Worm (Caenorhabditis elegans) whole organism, L2 larva: ENCODE results near the gene dnj-25.

ENCODE experiments used
- C34F6.9 ChIP-seq: fragments of 150-350 bp; optimal IDR thresholded peaks from 2 replicates; lab custom pipeline; 2014; ENCODE audit warnings: missing biosample characterization, missing genetic modification characterization
- F13H6.1 ChIP-seq: sonication (generic microtip); optimal IDR thresholded peaks from 2 replicates; lab custom pipeline; 2016; ENCODE audit warnings: missing genetic modification characterization, missing compliant biosample characterization
- Y55F3AM.14 ChIP-seq: fragments of 200-800 bp; sonication (Bioruptor generic); optimal IDR thresholded peaks from 2 replicates; lab custom pipeline; 2018; ENCODE audit warnings: mild to moderate bottlenecking, missing genetic modification characterization, missing compliant biosample characterization
- alr-1 ChIP-seq: fragments of 150-350 bp; optimal IDR thresholded peaks from 2 replicates; lab custom pipeline; 2014; ENCODE audit warnings: missing biosample characterization, missing genetic modification characterization
- ama-1 ChIP-seq: fragments of 150-350 bp; optimal IDR thresholded peaks from 2 replicates; lab custom pipeline; 2018; ENCODE audit warnings: inconsistent platforms
- blmp-1 ChIP-seq: sonication (generic microtip); optimal IDR thresholded peaks from 2 replicates; lab custom pipeline; 2017; ENCODE audit warnings: missing genetic modification characterization, mild to moderate bottlenecking, missing compliant biosample characterization, antibody characterized with exemption, moderate library complexity; ENCODE audit not compliant: insufficient read depth
- ceh-16 ChIP-seq: fragments of 150-350 bp; optimal IDR thresholded peaks from 2 replicates; lab custom pipeline; 2014; ENCODE audit warnings: missing biosample characterization, missing genetic modification characterization
- ceh-82 ChIP-seq: fragments of 150-350 bp; optimal IDR thresholded peaks from 2 replicates; lab custom pipeline; 2014; ENCODE audit warnings: missing biosample characterization, missing genetic modification characterization
- crh-2 ChIP-seq: sonication (generic microtip); optimal IDR thresholded peaks from 2 replicates; lab custom pipeline; 2017; ENCODE audit warnings: missing biosample characterization, missing genetic modification characterization
- dmd-4 ChIP-seq: sonication (generic microtip); optimal IDR thresholded peaks from 2 replicates; lab custom pipeline; 2017; ENCODE audit warnings: missing biosample characterization, missing genetic modification characterization
- egl-27 ChIP-seq: sonication (generic microtip); optimal IDR thresholded peaks from 3 replicates; lab custom pipeline; 2017; ENCODE audit warnings: missing biosample characterization, missing genetic modification reagents, missing genetic modification characterization
- elt-1 ChIP-seq: fragments of 150-350 bp; optimal IDR thresholded peaks from 2 replicates; lab custom pipeline; 2014; ENCODE audit warnings: missing biosample characterization, missing genetic modification characterization
- elt-3 ChIP-seq: sonication (generic microtip); optimal IDR thresholded peaks from 2 replicates; lab custom pipeline; 2017; ENCODE audit warnings: missing biosample characterization, missing genetic modification characterization
- fos-1 ChIP-seq: fragments of 150-350 bp; optimal IDR thresholded peaks from 2 replicates; lab custom pipeline; 2014; ENCODE audit warnings: missing biosample characterization, missing genetic modification characterization
- gmeb-1 ChIP-seq: fragments of 150-350 bp; optimal IDR thresholded peaks from 2 replicates; lab custom pipeline; 2014; ENCODE audit warnings: missing biosample characterization, missing genetic modification characterization
- lin-39 ChIP-seq: fragments of 150-350 bp; optimal IDR thresholded peaks from 2 replicates; lab custom pipeline; 2014; ENCODE audit warnings: missing biosample characterization, missing genetic modification reagents, missing genetic modification characterization
- lsy-2 ChIP-seq, 2 experiments: fragments of 150-350 bp in 1 of 2; sonication (generic microtip) in 1 of 2; optimal IDR thresholded peaks; 2 replicates each; lab custom pipeline; 2014 to 2017; ENCODE audit warnings: missing biosample characterization in 2 of 2, missing genetic modification characterization in 2 of 2
- mab-5 ChIP-seq: fragments of 150-350 bp; optimal IDR thresholded peaks from 2 replicates; lab custom pipeline; 2014; ENCODE audit warnings: missing biosample characterization, missing genetic modification characterization
- nhr-10 ChIP-seq: sonication (generic microtip); optimal IDR thresholded peaks from 2 replicates; lab custom pipeline; 2017; ENCODE audit warnings: missing biosample characterization, missing genetic modification characterization
- nhr-11 ChIP-seq: fragments of 150-350 bp; optimal IDR thresholded peaks from 2 replicates; lab custom pipeline; 2014; ENCODE audit warnings: missing biosample characterization, missing genetic modification characterization
- nhr-129 ChIP-seq: fragments of 150-350 bp; optimal IDR thresholded peaks from 2 replicates; lab custom pipeline; 2014; ENCODE audit warnings: missing biosample characterization, missing genetic modification characterization
- nhr-23 ChIP-seq: fragments of 150-350 bp; optimal IDR thresholded peaks from 2 replicates; lab custom pipeline; 2014; ENCODE audit warnings: missing biosample characterization, missing genetic modification reagents, missing genetic modification characterization
- nhr-237 ChIP-seq: fragments of 150-350 bp; optimal IDR thresholded peaks from 2 replicates; lab custom pipeline; 2014; ENCODE audit warnings: missing biosample characterization, missing genetic modification characterization
- nhr-25 ChIP-seq: fragments of 150-350 bp; sonication (generic microtip); optimal IDR thresholded peaks from 3 replicates; lab custom pipeline; 2014; ENCODE audit warnings: missing biosample characterization, missing genetic modification characterization
- nhr-77 ChIP-seq: fragments of 150-350 bp; optimal IDR thresholded peaks from 2 replicates; lab custom pipeline; 2014; ENCODE audit warnings: missing biosample characterization, missing genetic modification characterization
- peb-1 ChIP-seq: fragments of 150-350 bp; optimal IDR thresholded peaks from 2 replicates; lab custom pipeline; 2014; ENCODE audit warnings: missing biosample characterization, missing genetic modification characterization
- skn-1 ChIP-seq: sonication (generic microtip); optimal IDR thresholded peaks from 2 replicates; lab custom pipeline; 2017; ENCODE audit warnings: missing biosample characterization, missing genetic modification characterization
- sma-9 ChIP-seq, 2 experiments: fragments of 150-350 bp in 1 of 2; sonication (generic microtip) in 1 of 2; optimal IDR thresholded peaks; 2 replicates each; lab custom pipeline; 2014 to 2016; ENCODE audit warnings: missing genetic modification characterization in 2 of 2, mild to moderate bottlenecking in 1 of 2, missing biosample characterization in 1 of 2, missing compliant biosample characterization in 1 of 2, missing genetic modification reagents in 1 of 2, moderate library complexity in 1 of 2
- snpc-4 ChIP-seq: fragments of 150-350 bp; optimal IDR thresholded peaks from 2 replicates; lab custom pipeline; 2014; ENCODE audit warnings: missing biosample characterization, missing genetic modification characterization
- unc-55 ChIP-seq: fragments of 150-350 bp; sonication (generic microtip); optimal IDR thresholded peaks from 3 replicates; lab custom pipeline; 2014; ENCODE audit warnings: missing biosample characterization, missing genetic modification reagents, missing genetic modification characterization
- unc-62 ChIP-seq: fragments of 150-350 bp; optimal IDR thresholded peaks from 2 replicates; lab custom pipeline; 2014; ENCODE audit warnings: missing biosample characterization, missing genetic modification reagents, missing genetic modification characterization
- zag-1 ChIP-seq: fragments of 150-350 bp; optimal IDR thresholded peaks from 2 replicates; lab custom pipeline; 2014; ENCODE audit warnings: missing biosample characterization, missing genetic modification characterization
- ztf-11 ChIP-seq: sonication (generic microtip); optimal IDR thresholded peaks from 2 replicates; lab custom pipeline; 2017; ENCODE audit warnings: missing biosample characterization, missing genetic modification characterization

The dnj-25 gene

ce11 chrV:20771702-20772101 is 27.6 kb upstream of the dnj-25 start:
- TF ChIP-seq elt-1 (tag; lab: Kevin White, UChicago) (no peak), nhr-77 (tag; lab: Kevin White, UChicago) (no peak), C34F6.9 (peak; percentile 2), lsy-2 (tag; optimal IDR thresholded peaks at IDR 0.05; lab: Kevin White, UChicago) (peak in 1 of 2 experiments; percentile 2), F13H6.1 (no peak), ceh-16 (no peak), crh-2 (tag; lab: Kevin White, UChicago) (no peak), nhr-129 (tag; lab: Kevin White, UChicago) (peak; percentile 27), nhr-23 (no peak), nhr-237 (tag; lab: Kevin White, UChicago) (no peak), mab-5 (tag; lab: Kevin White, UChicago) (no peak)

ce11 chrV:20770846-20771245 is 26.7 kb upstream of the dnj-25 start:
- TF ChIP-seq fos-1 (tag; lab: Kevin White, UChicago) = peak; percentile 85
- no peak for TF ChIP-seq skn-1
- TF ChIP-seq nhr-129 (tag; lab: Kevin White, UChicago) = no peak

- TF ChIP-seq snpc-4 (tag; lab: Kevin White, UChicago) (no peak), elt-3 (no peak), nhr-77 (tag; lab: Kevin White, UChicago) (no peak), unc-55 (GFP tag; lab: Kevin White, UChicago) (no peak), unc-62 (GFP tag; lab: Kevin White, UChicago) (no peak), C34F6.9 (no peak), sma-9 (GFP tag; optimal IDR thresholded peaks at IDR 0.05; lab: Kevin White, UChicago) (no peak), sma-9 (tag; optimal IDR thresholded peaks at IDR 0.05; lab: Kevin White, UChicago) (no peak), ztf-11 (tag; lab: Kevin White, UChicago) (no peak), crh-2 (tag; lab: Kevin White, UChicago) (no peak), nhr-129 (tag; lab: Kevin White, UChicago) (no peak)
These were observed 25.9 kb upstream of the dnj-25 start, which contains the start of gene elp-1 for ce11 chrV:20770061-20770460. Gene elp-1, minus strand, starts transcription at chrV:20770161.

ce11 chrV:20763192-20763591 is 19.0 kb upstream of the dnj-25 start:
- TF ChIP-seq ceh-82 (tag; lab: Kevin White, UChicago) (no peak), crh-2 (tag; lab: Kevin White, UChicago) (no peak), mab-5 (tag; lab: Kevin White, UChicago) (no peak), egl-27 (no peak), F13H6.1 (peak; percentile 75), ama-1 (lab: Kevin White, UChicago) (no peak), zag-1 (tag; lab: Kevin White, UChicago) (no peak), peb-1 (tag; lab: Kevin White, UChicago) (no peak), alr-1 (no peak), blmp-1 (tag; lab: Kevin White, UChicago) (no peak), gmeb-1 (tag; lab: Kevin White, UChicago) (no peak), nhr-129 (tag; lab: Kevin White, UChicago) (peak; percentile 67), nhr-25 (no peak), sma-9 (GFP tag; optimal IDR thresholded peaks at IDR 0.05; lab: Kevin White, UChicago) (peak; percentile 31), sma-9 (tag; optimal IDR thresholded peaks at IDR 0.05; lab: Kevin White, UChicago) (no peak), Y55F3AM.14 (no peak), elt-3 (no peak)

- peak; percentile 75 for TF ChIP-seq F13H6.1
- no peak for TF ChIP-seq snpc-4 (tag; lab: Kevin White, UChicago)
- no peak for TF ChIP-seq alr-1
- no peak for TF ChIP-seq lin-39 (tag; lab: Kevin White, UChicago)
- TF ChIP-seq ceh-82 (tag; lab: Kevin White, UChicago) = no peak
- no peak for TF ChIP-seq unc-62 (GFP tag; lab: Kevin White, UChicago)
- TF ChIP-seq sma-9 (GFP tag; optimal IDR thresholded peaks at IDR 0.05; lab: Kevin White, UChicago) = peak; percentile 17
- TF ChIP-seq sma-9 (tag; optimal IDR thresholded peaks at IDR 0.05; lab: Kevin White, UChicago) = no peak
- peak; percentile 50 for TF ChIP-seq nhr-129 (tag; lab: Kevin White, UChicago)
- TF ChIP-seq, all 48 proteins: peak for 3
These were observed 17.6 kb upstream of the dnj-25 start for ce11 chrV:20761758-20762157.

- no peak for TF ChIP-seq fos-1 (tag; lab: Kevin White, UChicago)
- no peak for TF ChIP-seq ama-1 (lab: Kevin White, UChicago)
- TF ChIP-seq dmd-4 (tag; lab: Kevin White, UChicago) = no peak
- no peak for TF ChIP-seq unc-62 (GFP tag; lab: Kevin White, UChicago)
- TF ChIP-seq unc-55 (GFP tag; lab: Kevin White, UChicago) = no peak
- no peak for TF ChIP-seq nhr-10 (tag; lab: Kevin White, UChicago)
- TF ChIP-seq nhr-237 (tag; lab: Kevin White, UChicago) = no peak
- TF ChIP-seq nhr-11 (tag; lab: Kevin White, UChicago) = no peak
- no peak for TF ChIP-seq Y55F3AM.14
These were observed 14.0 kb upstream of the dnj-25 start for ce11 chrV:20758106-20758505.
